Fruit fly (Drosophila melanogaster): ENCODE measurements around the gene CG34316.
A peak's percentile ranks its signal among the peaks of the same experiment; 100 is the strongest.

The CG34316 gene

DNA sequence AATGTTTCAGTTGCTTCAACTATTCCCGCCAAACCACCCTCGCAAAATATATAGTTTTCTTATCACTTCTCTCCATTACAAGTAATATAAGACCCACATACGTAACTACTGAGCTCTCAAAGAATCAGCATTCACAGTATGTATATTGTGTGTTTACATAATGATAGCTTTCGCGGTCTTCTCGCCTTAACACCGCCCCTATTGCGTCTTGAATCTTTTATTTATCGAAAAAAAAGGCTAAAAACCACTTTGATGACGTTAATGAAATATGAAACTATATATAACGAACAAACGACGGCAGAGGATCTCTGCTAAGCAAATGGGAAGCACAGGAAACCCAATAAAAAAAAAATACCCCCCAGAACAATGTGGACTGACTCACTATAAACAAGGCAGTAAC lies 33.0 kb upstream of the CG34316 start (continued):
- TF ChIP-seq mirr (GFP tag; optimal IDR thresholded peaks at IDR 0.05) (peak; percentile 26), CG10543 (GFP tag; optimal IDR thresholded peaks at IDR 0.05) (peak; percentile 39), CG10366 (GFP tag; IDR thresholded peaks at IDR 0.05) (no peak), YL-1 (GFP tag; optimal IDR thresholded peaks at IDR 0.05) (no peak), sug (tag; optimal IDR thresholded peaks at IDR 0.05) (peak; percentile 24), Lpt (GFP tag; optimal IDR thresholded peaks at IDR 0.05) (no peak)

DNA sequence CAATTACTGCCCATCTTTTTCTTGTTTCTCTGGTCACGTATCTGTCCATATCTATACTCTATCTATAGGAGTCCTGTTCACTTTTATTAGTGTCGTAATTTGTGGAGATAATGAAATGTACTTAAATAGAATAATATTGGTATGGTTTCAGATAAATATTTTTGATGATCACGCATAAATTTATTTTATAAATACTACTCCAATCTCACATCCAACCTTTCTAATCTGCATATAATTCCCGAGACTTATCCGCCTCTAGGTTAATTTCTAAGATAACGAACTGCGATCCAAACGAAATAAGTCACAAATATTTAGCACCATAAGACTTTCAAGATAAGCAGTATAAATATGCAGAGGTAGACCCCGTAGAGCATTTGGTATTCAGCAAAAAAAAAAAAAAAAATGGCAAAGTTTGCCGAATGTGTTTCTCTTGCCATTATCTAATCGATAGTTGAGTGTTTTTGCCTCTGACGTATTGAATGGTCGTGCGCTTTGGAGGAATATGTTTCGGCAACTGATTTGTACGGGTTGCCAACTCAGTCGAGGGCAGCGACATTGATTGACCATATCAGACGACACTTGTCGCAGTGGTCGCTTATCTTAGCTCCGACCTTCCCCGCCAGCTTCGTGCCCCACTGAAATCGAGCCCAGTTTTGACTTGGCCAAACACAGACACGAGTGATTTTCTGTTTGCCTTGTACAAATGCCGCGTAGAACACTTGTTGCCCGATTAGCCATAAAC lies 32.2 kb upstream of the CG34316 start:
- TF ChIP-seq Hmr (GFP tag; optimal IDR thresholded peaks at IDR 0.05) (peak; percentile 6), rib (GFP tag; IDR thresholded peaks at IDR 0.05) (peak; percentile 47; the same call in 1 of the 2 replicates), CG4617 (GFP tag; optimal IDR thresholded peaks at IDR 0.05; ENCODE audit: borderline replicate concordance) (no peak), CG10543 (GFP tag; optimal IDR thresholded peaks at IDR 0.05) (peak; percentile 37), CG7839 (tag; optimal IDR thresholded peaks at IDR 0.05) (no peak), inv (GFP tag; IDR thresholded peaks at IDR 0.05; ENCODE audit: partially characterized antibody) (no peak), hkb (optimal IDR thresholded peaks at IDR 0.05) (no peak), hkb (GFP tag; IDR thresholded peaks at IDR 0.05) (no peak), CG7987 (GFP tag; optimal IDR thresholded peaks at IDR 0.05) (peak; percentile 7), CG7271 (tag; optimal IDR thresholded peaks at IDR 0.05) (no peak), Ets65A (GFP tag) (no peak), mirr (GFP tag; optimal IDR thresholded peaks at IDR 0.05) (peak; percentile 92), Hey (tag; optimal IDR thresholded peaks at IDR 0.05) (peak; percentile 26), CG14860 (GFP tag; IDR thresholded peaks at IDR 0.05; ENCODE audit: partially characterized antibody) (no peak), BtbVII (GFP tag; optimal IDR thresholded peaks at IDR 0.05) (peak; percentile 76), CG31224 (GFP tag; IDR thresholded peaks at IDR 0.05) (peak; percentile 18; the same call in 1 of the 2 replicates), ssp (GFP tag; IDR thresholded peaks at IDR 0.05) (no peak), yki (optimal IDR thresholded peaks at IDR 0.05) (no peak), CG2120 (GFP tag; optimal IDR thresholded peaks at IDR 0.05) (peak; percentile 19), ranshi (GFP tag; IDR thresholded peaks at IDR 0.05) (no peak), sob (GFP tag; IDR thresholded peaks at IDR 0.05) (no peak), crol (GFP tag; IDR thresholded peaks at IDR 0.05) (peak; percentile 64; the same call in 1 of the 2 replicates), lola (GFP tag; optimal IDR thresholded peaks at IDR 0.05) (no peak), CG14710 (tag; optimal IDR thresholded peaks at IDR 0.05) (no peak), Med (GFP tag) (peak; percentile 16), CG17612 (GFP tag; IDR thresholded peaks at IDR 0.05) (no peak), repo (GFP tag; optimal IDR thresholded peaks at IDR 0.05) (no peak), Spps (tag; optimal IDR thresholded peaks at IDR 0.05) (no peak), chinmo (GFP tag; IDR thresholded peaks at IDR 0.05; ENCODE audit: partially characterized antibody) (0 out of 4 replicates have a peak, but pooled peaks have one; percentile 80), D19A (tag; optimal IDR thresholded peaks at IDR 0.05) (peak; percentile 74), CG5953 (GFP tag; IDR thresholded peaks at IDR 0.05) (no peak), bowl (GFP tag; IDR thresholded peaks at IDR 0.05) (no peak), CG33557 (GFP tag; optimal IDR thresholded peaks at IDR 0.05) (no peak), croc (GFP tag; conservative IDR thresholded peaks at IDR 0.05) (no peak), Usf (GFP tag; optimal IDR thresholded peaks at IDR 0.05) (no peak), ftz-f1 (GFP tag; optimal IDR thresholded peaks at IDR 0.05) (peak; percentile 62), CG1832 (GFP tag; optimal IDR thresholded peaks at IDR 0.05) (no peak), Ptx1 (GFP tag; IDR thresholded peaks at IDR 0.05) (no peak), CG8359 (GFP tag; optimal IDR thresholded peaks at IDR 0.05; ENCODE audit: borderline replicate concordance) (no peak), sna (GFP tag; IDR thresholded peaks at IDR 0.05; ENCODE audit: partially characterized antibody) (no peak), crp (GFP tag; optimal IDR thresholded peaks at IDR 0.05) (no peak), sug (tag; optimal IDR thresholded peaks at IDR 0.05) (peak; percentile 90), CG17359 (tag; optimal IDR thresholded peaks at IDR 0.05) (no peak), Vsx1 (GFP tag; optimal IDR thresholded peaks at IDR 0.05) (peak; percentile 30)

Data from whole organism, embryonic.